Fruit fly (Drosophila melanogaster) whole organism: ENCODE data around the gene cad.
A peak's percentile ranks its signal among the peaks of the same experiment; 100 is the strongest.

Experiments
- CG8478 ChIP-seq: fragments of >200 bp; optimal IDR thresholded peaks from 2 replicates; lab custom pipeline; 2018; ENCODE audit warnings: inconsistent platforms
- EcR ChIP-seq, 2 experiments: fragments of >200 bp; optimal IDR thresholded peaks; 2 replicates each; lab custom pipeline; 2017; ENCODE audit warnings: missing biosample characterization in 2 of 2, missing genetic modification characterization in 2 of 2, missing genetic modification reagents in 2 of 2
- pan ChIP-seq: fragments of >200 bp; optimal IDR thresholded peaks from 2 replicates; lab custom pipeline; 2017
- psq ChIP-seq: fragments of >200 bp; optimal IDR thresholded peaks from 2 replicates; lab custom pipeline; 2017
- usp ChIP-seq: fragments of >200 bp; optimal IDR thresholded peaks from 2 replicates; lab custom pipeline; 2017; ENCODE audit warnings: missing biosample characterization, missing genetic modification characterization, mixed read lengths

DNA sequence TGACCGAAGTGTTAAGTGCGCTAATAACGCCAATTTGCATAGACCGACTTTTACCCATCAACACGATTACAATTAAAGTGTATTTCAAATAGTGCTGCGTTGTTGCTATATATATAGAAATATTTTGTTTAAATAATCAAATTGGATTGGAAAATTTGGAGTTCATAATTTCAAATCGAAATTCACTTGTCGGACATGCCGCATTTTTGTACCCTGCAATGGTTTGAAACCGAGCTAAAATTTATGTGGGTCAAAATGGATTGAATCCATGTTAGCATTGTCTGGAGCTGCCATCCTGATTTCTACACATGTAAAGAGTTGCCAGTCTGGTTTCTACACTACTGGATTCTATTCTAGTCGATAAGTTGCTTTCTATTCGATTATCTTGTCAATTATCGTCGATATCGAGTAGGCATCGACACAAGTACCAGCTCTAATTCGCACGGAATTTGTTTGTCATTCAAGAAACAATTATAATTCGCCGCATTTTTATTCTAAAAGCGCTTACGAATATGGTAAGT is 16.8 kb downstream of the cad start, which contains the start of gene Pomp:
- TF ChIP-seq psq (lab: Kevin White, UChicago) (peak; percentile 24), pan (peak; percentile 78), EcR (GFP tag; optimal IDR thresholded peaks at IDR 0.05; lab: Kevin White, UChicago) (no peak), CG8478 (lab: Kevin White, UChicago) (no peak), usp (GFP tag; lab: Kevin White, UChicago) (no peak)
